Worm (Caenorhabditis elegans) whole organism, young adult: ENCODE results near the gene sqv-2.

ENCODE experiments used
- B0261.1 ChIP-seq: sonication (generic microtip); optimal IDR thresholded peaks from 2 replicates; lab custom pipeline; 2016; ENCODE audit warnings: mild to moderate bottlenecking, missing genetic modification characterization, moderate library complexity, missing compliant biosample characterization
- F10E7.11 ChIP-seq: sonication (generic microtip); optimal IDR thresholded peaks from 2 replicates; lab custom pipeline; 2017; ENCODE audit warnings: mild to moderate bottlenecking, missing genetic modification characterization, moderate library complexity, missing compliant biosample characterization
- F33H1.4 ChIP-seq: fragments of 200-800 bp; sonication (Bioruptor generic); IDR thresholded peaks from 2 replicates; pipeline ENCODE4 v1.3.6; 2022; ENCODE audit warnings: missing genetic modification reagents, missing genetic modification characterization, missing compliant biosample characterization
- F37B4.10 ChIP-seq: fragments of 200-800 bp; sonication (Bioruptor generic); IDR thresholded peaks from 2 replicates; pipeline ENCODE4 v1.3.6; 2022; ENCODE audit warnings: missing genetic modification characterization, missing compliant biosample characterization
- F57C9.4 ChIP-seq: sonication (generic microtip); optimal IDR thresholded peaks from 2 replicates; lab custom pipeline; 2017; ENCODE audit warnings: mild to moderate bottlenecking, missing genetic modification characterization, missing compliant biosample characterization
- T26A5.8 ChIP-seq: sonication (generic microtip); optimal IDR thresholded peaks from 2 replicates; lab custom pipeline; 2016; ENCODE audit warnings: missing genetic modification characterization, missing compliant biosample characterization
- Y53F4B.3 ChIP-seq: fragments of 200-800 bp; sonication (Bioruptor generic); IDR thresholded peaks from 2 replicates; pipeline ENCODE4 v1.3.6; 2022; ENCODE audit warnings: missing genetic modification reagents, missing genetic modification characterization, missing compliant biosample characterization
- akir-1 ChIP-seq: fragments of 200-800 bp; sonication (Bioruptor generic); optimal IDR thresholded peaks from 2 replicates; lab custom pipeline; 2018; ENCODE audit warnings: mild to moderate bottlenecking, missing genetic modification characterization, moderate library complexity, missing compliant biosample characterization
- ama-1 ChIP-seq, 3 experiments: fragments of 150-350 bp in 1 of 3; sonication (generic microtip) in 2 of 3; optimal IDR thresholded peaks; 2 replicates each; lab custom pipeline; 2014 to 2018; ENCODE audit warnings: missing biosample characterization in 2 of 3, missing genetic modification characterization in 2 of 3, missing genetic modification reagents in 2 of 3
- aptf-3 ChIP-seq: fragments of 200-800 bp; sonication (Bioruptor generic); IDR thresholded peaks from 2 replicates; pipeline ENCODE4 v1.3.6; 2022; ENCODE audit warnings: missing genetic modification characterization, missing compliant biosample characterization
- athp-1 ChIP-seq: sonication (generic microtip); optimal IDR thresholded peaks from 2 replicates; lab custom pipeline; 2017; ENCODE audit warnings: mild to moderate bottlenecking, missing genetic modification characterization, missing compliant biosample characterization
- ccch-3 ChIP-seq: fragments of 200-800 bp; sonication (Bioruptor generic); optimal IDR thresholded peaks from 2 replicates; lab custom pipeline; 2018; ENCODE audit warnings: mild to moderate bottlenecking, missing genetic modification characterization, missing compliant biosample characterization
- cebp-1 ChIP-seq, 2 experiments: fragments of 200-800 bp in 1 of 2; sonication (Bioruptor generic) in 1 of 2; sonication (generic microtip) in 1 of 2; IDR thresholded peaks in 1 of 2; optimal IDR thresholded peaks in 1 of 2; 2 replicates each; pipeline versions ENCODE4 v1.3.6 to Lab custom; 2017 to 2022; ENCODE audit warnings: missing compliant biosample characterization in 2 of 2, missing genetic modification characterization in 2 of 2, mild to moderate bottlenecking in 1 of 2, missing genetic modification reagents in 1 of 2, moderate library complexity in 1 of 2
- ceh-27 ChIP-seq: fragments of 200-800 bp; sonication (Bioruptor generic); optimal IDR thresholded peaks from 2 replicates; lab custom pipeline; 2018; ENCODE audit warnings: mild to moderate bottlenecking, missing genetic modification characterization, moderate library complexity, missing compliant biosample characterization
- ceh-58 ChIP-seq: fragments of 200-800 bp; sonication (Bioruptor generic); IDR thresholded peaks from 2 replicates; pipeline ENCODE4 v1.3.6; 2022; ENCODE audit warnings: missing genetic modification characterization, missing compliant biosample characterization
- ceh-91 ChIP-seq: fragments of 200-800 bp; sonication (Bioruptor generic); IDR thresholded peaks from 2 replicates; pipeline ENCODE4 v1.3.6; 2022; ENCODE audit warnings: missing genetic modification reagents, missing genetic modification characterization, missing compliant biosample characterization
- die-1 ChIP-seq: sonication (generic microtip); optimal IDR thresholded peaks from 2 replicates; lab custom pipeline; 2016; ENCODE audit warnings: missing genotype, mild to moderate bottlenecking, missing genetic modification characterization, missing compliant biosample characterization
- dox-1 ChIP-seq: fragments of 200-800 bp; sonication (Bioruptor generic); IDR thresholded peaks from 2 replicates; pipeline ENCODE4 v1.3.6; 2022; ENCODE audit warnings: missing genetic modification reagents, missing genetic modification characterization, missing compliant biosample characterization
- efl-1 ChIP-seq: fragments of 150-350 bp; optimal IDR thresholded peaks from 2 replicates; lab custom pipeline; 2014; ENCODE audit warnings: missing biosample characterization, missing genetic modification reagents, missing genetic modification characterization
- egrh-3 ChIP-seq: fragments of 200-800 bp; sonication (Bioruptor generic); IDR thresholded peaks from 2 replicates; pipeline ENCODE4 v1.3.6; 2022; ENCODE audit warnings: missing genetic modification reagents, missing genetic modification characterization, missing compliant biosample characterization
- ets-4 ChIP-seq: fragments of 200-800 bp; sonication (Bioruptor generic); optimal IDR thresholded peaks from 2 replicates; lab custom pipeline; 2018; ENCODE audit warnings: mild to moderate bottlenecking, missing genetic modification characterization, missing compliant biosample characterization
- him-1 ChIP-seq: sonication (generic microtip); optimal IDR thresholded peaks from 2 replicates; lab custom pipeline; 2016; ENCODE audit warnings: missing genotype, missing genetic modification reagents, missing genetic modification characterization, missing compliant biosample characterization
- hlh-26 ChIP-seq: fragments of 200-800 bp; sonication (Bioruptor generic); conservative IDR thresholded peaks from 2 replicates; pipeline ENCODE4 v1.3.6; 2022; ENCODE audit warnings: missing genetic modification reagents, missing genetic modification characterization, missing compliant biosample characterization
- hmg-1.2 ChIP-seq: fragments of 200-800 bp; sonication (Bioruptor generic); IDR thresholded peaks from 2 replicates; pipeline ENCODE4 v1.3.6; 2022; ENCODE audit warnings: missing genetic modification reagents, missing genetic modification characterization, missing compliant biosample characterization
- hmg-20 ChIP-seq: fragments of 200-800 bp; sonication (Bioruptor generic); IDR thresholded peaks from 2 replicates; pipeline ENCODE4 v1.3.6; 2022; ENCODE audit warnings: missing genetic modification reagents, missing genetic modification characterization, missing compliant biosample characterization
- let-526 ChIP-seq: fragments of 200-800 bp; sonication (Bioruptor generic); IDR thresholded peaks from 2 replicates; pipeline ENCODE4 v1.3.6; 2022; ENCODE audit warnings: missing genetic modification reagents, missing genetic modification characterization, missing compliant biosample characterization
- lir-1 ChIP-seq: fragments of 200-800 bp; sonication (Bioruptor generic); conservative IDR thresholded peaks from 2 replicates; pipeline ENCODE4 v1.3.6; 2022; ENCODE audit warnings: missing genetic modification reagents, missing genetic modification characterization, missing compliant biosample characterization
- madf-10 ChIP-seq: sonication (generic microtip); optimal IDR thresholded peaks from 2 replicates; lab custom pipeline; 2016; ENCODE audit warnings: mild to moderate bottlenecking, missing genetic modification characterization, missing compliant biosample characterization
- madf-8 ChIP-seq: fragments of 200-800 bp; sonication (Bioruptor generic); conservative IDR thresholded peaks from 2 replicates; pipeline ENCODE4 v1.3.6; 2022; ENCODE audit warnings: missing genetic modification reagents, missing genetic modification characterization, missing compliant biosample characterization
- mcd-1 ChIP-seq: fragments of 200-800 bp; sonication (Bioruptor generic); IDR thresholded peaks from 2 replicates; pipeline ENCODE4 v1.3.6; 2022; ENCODE audit warnings: missing genetic modification reagents, missing genetic modification characterization, missing compliant biosample characterization
- mel-28 ChIP-seq: sonication (generic microtip); optimal IDR thresholded peaks from 2 replicates; lab custom pipeline; 2016; ENCODE audit warnings: borderline replicate concordance, mild to moderate bottlenecking, missing genetic modification characterization, missing compliant biosample characterization
- nfya-2 ChIP-seq: fragments of 200-800 bp; sonication (Bioruptor generic); IDR thresholded peaks from 2 replicates; pipeline ENCODE4 v1.3.6; 2022; ENCODE audit warnings: missing genetic modification reagents, missing genetic modification characterization, missing compliant biosample characterization
- nfyb-1 ChIP-seq: fragments of 200-800 bp; sonication (Bioruptor generic); IDR thresholded peaks from 2 replicates; pipeline ENCODE4 v1.3.6; 2022; ENCODE audit warnings: missing genetic modification reagents, missing genetic modification characterization, missing compliant biosample characterization
- nhr-179 ChIP-seq: sonication (generic microtip); optimal IDR thresholded peaks from 2 replicates; lab custom pipeline; 2016; ENCODE audit warnings: mild to moderate bottlenecking, missing genetic modification characterization, missing compliant biosample characterization
- nhr-27 ChIP-seq: fragments of 200-800 bp; sonication (Bioruptor generic); optimal IDR thresholded peaks from 2 replicates; lab custom pipeline; 2018; ENCODE audit warnings: mild to moderate bottlenecking, missing genetic modification characterization, moderate library complexity, missing compliant biosample characterization
- nhr-80 ChIP-seq: sonication (generic microtip); optimal IDR thresholded peaks from 2 replicates; lab custom pipeline; 2016; ENCODE audit warnings: missing genetic modification characterization, missing compliant biosample characterization
- repo-1 ChIP-seq: sonication (generic microtip); optimal IDR thresholded peaks from 2 replicates; lab custom pipeline; 2017; ENCODE audit warnings: mild to moderate bottlenecking, missing genetic modification characterization, missing compliant biosample characterization
- rpc-1 ChIP-seq, 2 experiments: fragments of 150-350 bp in 1 of 2; sonication (generic microtip) in 1 of 2; optimal IDR thresholded peaks; 2 replicates each; lab custom pipeline; 2014 to 2018; ENCODE audit warnings: missing biosample characterization in 1 of 2, missing genetic modification characterization in 1 of 2, missing genetic modification reagents in 1 of 2, missing genotype in 1 of 2
- sdz-38 ChIP-seq: sonication (generic microtip); optimal IDR thresholded peaks from 2 replicates; lab custom pipeline; 2016; ENCODE audit warnings: missing genotype, missing genetic modification characterization, missing compliant biosample characterization
- snpc-1.3 ChIP-seq: sonication (generic microtip); optimal IDR thresholded peaks from 2 replicates; lab custom pipeline; 2017; ENCODE audit warnings: missing genetic modification characterization, mild to moderate bottlenecking, missing compliant biosample characterization, antibody characterized with exemption, moderate library complexity, missing genotype, missing genetic modification reagents; ENCODE audit not compliant: insufficient read depth
- snpc-4 ChIP-seq, 5 experiments: fragments of 150-350 bp in 1 of 5; sonication (generic microtip) in 4 of 5; optimal IDR thresholded peaks; 2 replicates each; lab custom pipeline; 2014 to 2018; ENCODE audit warnings: missing genetic modification characterization in 5 of 5, missing biosample characterization in 3 of 5, antibody characterized with exemption in 2 of 5, mild to moderate bottlenecking in 2 of 5, missing compliant biosample characterization in 2 of 5, missing genotype in 2 of 5, moderate library complexity in 2 of 5, missing genetic modification reagents in 1 of 5
- somi-1 ChIP-seq: fragments of 200-800 bp; sonication (Bioruptor generic); optimal IDR thresholded peaks from 2 replicates; lab custom pipeline; 2018; ENCODE audit warnings: mild to moderate bottlenecking, missing genetic modification characterization, missing compliant biosample characterization
- zfh-2 ChIP-seq: fragments of 200-800 bp; sonication (Bioruptor generic); conservative IDR thresholded peaks from 2 replicates; pipeline ENCODE4 v1.3.6; 2022; ENCODE audit warnings: missing genetic modification reagents, missing genetic modification characterization, missing compliant biosample characterization
- zim-3 ChIP-seq: sonication (generic microtip); optimal IDR thresholded peaks from 2 replicates; lab custom pipeline; 2017; ENCODE audit warnings: mild to moderate bottlenecking, missing genetic modification characterization, moderate library complexity, missing compliant biosample characterization
- ztf-22 ChIP-seq: fragments of 200-800 bp; sonication (Bioruptor generic); optimal IDR thresholded peaks from 2 replicates; lab custom pipeline; 2018; ENCODE audit warnings: mild to moderate bottlenecking, missing genetic modification characterization, moderate library complexity, missing compliant biosample characterization
- ztf-6 ChIP-seq: fragments of 200-800 bp; sonication (Bioruptor generic); IDR thresholded peaks from 2 replicates; pipeline ENCODE4 v1.3.6; 2022; ENCODE audit warnings: missing genetic modification reagents, missing genetic modification characterization, missing compliant biosample characterization

Gene sqv-2

DNA sequence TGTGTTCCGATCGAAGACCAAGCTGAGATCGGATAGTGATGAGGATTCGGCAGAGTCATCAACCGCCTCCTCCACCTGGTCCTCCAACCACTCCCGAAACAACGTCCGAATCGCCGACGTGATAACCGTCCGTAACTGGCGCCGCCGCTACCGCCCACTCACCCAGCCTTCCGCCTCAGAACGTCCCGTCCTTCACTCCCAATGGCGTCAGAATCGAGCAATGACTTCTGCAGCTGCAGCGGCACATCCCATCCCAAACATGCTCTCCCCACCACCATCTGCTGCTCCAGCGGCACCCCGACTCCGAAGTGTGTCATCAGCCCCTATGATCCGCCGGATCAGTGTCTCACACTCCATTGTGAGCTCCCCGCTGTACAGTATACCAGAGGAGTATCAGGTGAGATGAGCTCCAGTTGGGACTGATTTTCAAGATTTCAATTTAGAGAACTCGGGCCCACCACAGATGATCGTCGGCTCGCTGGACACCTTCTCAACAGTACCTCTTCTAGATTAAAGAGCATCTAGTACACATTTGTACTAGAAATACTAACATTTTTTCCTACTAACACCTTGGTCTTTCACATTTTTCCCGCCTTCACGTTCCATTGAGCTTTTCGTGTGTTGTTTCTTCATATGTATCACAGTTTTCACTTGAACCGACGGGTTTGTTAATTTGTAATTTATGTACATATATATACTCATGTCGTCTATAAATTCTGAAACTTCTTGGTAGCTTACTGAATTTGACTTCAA lies 31.8 kb upstream of the sqv-2 start:
- no peak for TF ChIP-seq somi-1 (GFP tag; lab: Kevin White, UChicago)
- TF ChIP-seq B0261.1 (tag; lab: Kevin White, UChicago), result no peak
- TF ChIP-seq F37B4.10 (GFP tag; lab: Robert Waterston, UW), result no peak
- no peak for TF ChIP-seq rpc-1 (optimal IDR thresholded peaks at IDR 0.05; lab: Kevin White, UChicago)
- TF ChIP-seq rpc-1 (tag; optimal IDR thresholded peaks at IDR 0.05; lab: Kevin White, UChicago), result no peak
- no peak for TF ChIP-seq nhr-179
- no peak for TF ChIP-seq snpc-4 (GFP tag; optimal IDR thresholded peaks at IDR 0.05; lab: Kevin White, UChicago)
- no peak for TF ChIP-seq snpc-4 (tag; optimal IDR thresholded peaks at IDR 0.05; lab: Kevin White, UChicago)
- peak; percentile 3 for TF ChIP-seq ets-4 (GFP tag; lab: Kevin White, UChicago)
- TF ChIP-seq akir-1 (GFP tag; lab: Kevin White, UChicago), result no peak
- TF ChIP-seq snpc-1.3, result no peak
- TF ChIP-seq die-1, result no peak
- TF ChIP-seq lir-1, result no peak
- TF ChIP-seq nhr-27 (tag; lab: Kevin White, UChicago), result no peak
- no peak for TF ChIP-seq ztf-22 (GFP tag; lab: Kevin White, UChicago)
- TF ChIP-seq Y53F4B.3, result no peak
- no peak for TF ChIP-seq hmg-20 (GFP tag; lab: Robert Waterston, UW)
- no peak for TF ChIP-seq him-1
- TF ChIP-seq F33H1.4 (GFP tag; lab: Robert Waterston, UW), result no peak
- no peak for TF ChIP-seq ceh-91
- TF ChIP-seq T26A5.8 (tag; lab: Kevin White, UChicago), result no peak
- TF ChIP-seq hmg-1.2 (GFP tag; lab: Robert Waterston, UW), result no peak
- no peak for TF ChIP-seq madf-8
- TF ChIP-seq mel-28 (tag; lab: Kevin White, UChicago), result no peak
- TF ChIP-seq zim-3 (tag; lab: Kevin White, UChicago), result no peak
- no peak for TF ChIP-seq efl-1 (GFP tag; lab: Kevin White, UChicago)
- no peak for TF ChIP-seq nfya-2 (GFP tag; lab: Robert Waterston, UW)
- no peak for TF ChIP-seq dox-1 (GFP tag; lab: Robert Waterston, UW)
- TF ChIP-seq nfyb-1 (GFP tag; lab: Robert Waterston, UW), result no peak
- TF ChIP-seq zfh-2 (GFP tag; lab: Robert Waterston, UW), result peak; percentile 68
- TF ChIP-seq ama-1 (optimal IDR thresholded peaks at IDR 0.05; lab: Kevin White, UChicago), result no peak
- TF ChIP-seq ama-1 (GFP tag; optimal IDR thresholded peaks at IDR 0.05; lab: Kevin White, UChicago), result no peak
- TF ChIP-seq ccch-3 (GFP tag; lab: Kevin White, UChicago), result no peak
- no peak for TF ChIP-seq madf-10 (tag; lab: Kevin White, UChicago)
- TF ChIP-seq ceh-27 (GFP tag; lab: Kevin White, UChicago), result no peak
- peak; percentile 72 for TF ChIP-seq egrh-3
- no peak for TF ChIP-seq repo-1
- no peak for TF ChIP-seq ztf-6 (GFP tag; lab: Robert Waterston, UW)
- TF ChIP-seq nhr-80 (tag; lab: Kevin White, UChicago), result no peak
- no peak for TF ChIP-seq athp-1 (tag; lab: Kevin White, UChicago)
- no peak for TF ChIP-seq ceh-58
- TF ChIP-seq cebp-1 (GFP tag; IDR thresholded peaks at IDR 0.05; lab: Robert Waterston, UW), result no peak
- TF ChIP-seq cebp-1 (tag; optimal IDR thresholded peaks at IDR 0.05; lab: Kevin White, UChicago), result no peak
- TF ChIP-seq mcd-1 (GFP tag; lab: Robert Waterston, UW), result 0 out of 2 replicates have a peak, but pooled peaks have one; percentile 28
- TF ChIP-seq sdz-38 (tag; lab: Kevin White, UChicago), result no peak
- TF ChIP-seq aptf-3 (GFP tag; lab: Robert Waterston, UW), result 0 out of 2 replicates have a peak, but pooled peaks have one; percentile 7
- no peak for TF ChIP-seq let-526 (GFP tag; lab: Robert Waterston, UW)
- TF ChIP-seq F57C9.4, result no peak
- peak; percentile 15 for TF ChIP-seq F10E7.11 (tag; lab: Kevin White, UChicago)
- no peak for TF ChIP-seq hlh-26 (GFP tag; lab: Robert Waterston, UW)
